Fruit fly (Drosophila melanogaster) whole organism, embryonic: ENCODE measurements around the gene CG46397.

ENCODE experiments used
- Asciz ChIP-seq: fragments of 200-800 bp; sonication (Bioruptor generic); optimal IDR thresholded peaks from 2 replicates; lab custom pipeline; 2017; ENCODE audit warnings: missing biosample characterization, mild to moderate bottlenecking, missing genetic modification characterization, missing genetic modification reagents
- Bdp1 ChIP-seq: fragments of 200-800 bp; sonication (Bioruptor generic); optimal IDR thresholded peaks from 3 replicates; lab custom pipeline; 2016; ENCODE audit warnings: missing biosample characterization, missing genetic modification characterization
- CG10274 ChIP-seq: fragments of 200-800 bp; sonication (Bioruptor generic); optimal IDR thresholded peaks from 3 replicates; lab custom pipeline; 2017; ENCODE audit warnings: missing biosample characterization, mild to moderate bottlenecking, missing genetic modification characterization
- CG10565 ChIP-seq: fragments of 200-800 bp; sonication (Bioruptor generic); optimal IDR thresholded peaks from 3 replicates; lab custom pipeline; 2016; ENCODE audit warnings: missing biosample characterization, mild to moderate bottlenecking, missing genetic modification characterization
- CG11695 ChIP-seq: fragments of 200-800 bp; sonication (Bioruptor generic); IDR thresholded peaks from 3 replicates; pipeline ENCODE4 v1.3.6; 2022; ENCODE audit warnings: missing biosample characterization, missing genetic modification characterization
- CG12299 ChIP-seq: fragments of 200-800 bp; sonication (Bioruptor generic); optimal IDR thresholded peaks from 2 replicates; lab custom pipeline; 2018; ENCODE audit warnings: missing biosample characterization, mild to moderate bottlenecking, missing genetic modification characterization
- CG13296 ChIP-seq: fragments of 200-800 bp; sonication (Bioruptor generic); optimal IDR thresholded peaks from 3 replicates; lab custom pipeline; 2018; ENCODE audit warnings: missing biosample characterization, mild to moderate bottlenecking, missing genetic modification characterization
- CG17186 ChIP-seq: fragments of 200-800 bp; sonication (Bioruptor generic); optimal IDR thresholded peaks from 3 replicates; lab custom pipeline; 2017; ENCODE audit warnings: missing biosample characterization, missing genetic modification reagents, missing genetic modification characterization
- CG31441 ChIP-seq: fragments of 200-800 bp; sonication (Bioruptor generic); IDR thresholded peaks from 2 replicates; pipeline ENCODE4 v1.3.6; 2022; ENCODE audit warnings: missing biosample characterization, missing genetic modification characterization
- CG3726 ChIP-seq: fragments of 200-800 bp; sonication (Bioruptor generic); IDR thresholded peaks from 3 replicates; pipeline ENCODE4, ENCODE4 v1.3.6; 2022; ENCODE audit warnings: missing biosample characterization, missing genetic modification characterization
- CG4730 ChIP-seq: fragments of 200-800 bp; sonication (Bioruptor generic); IDR thresholded peaks from 2 replicates; pipeline ENCODE4 v1.3.6; 2022; ENCODE audit warnings: missing biosample characterization, missing genetic modification characterization
- CG6654 ChIP-seq: fragments of 200-800 bp; sonication (Bioruptor generic); optimal IDR thresholded peaks from 2 replicates; lab custom pipeline; 2017; ENCODE audit warnings: missing biosample characterization, mild to moderate bottlenecking, missing genetic modification characterization
- CG6813 ChIP-seq: fragments of 200-800 bp; sonication (Bioruptor generic); optimal IDR thresholded peaks from 2 replicates; lab custom pipeline; 2017; ENCODE audit warnings: missing biosample characterization, missing genetic modification characterization, mild to moderate bottlenecking, moderate library complexity, missing genetic modification reagents
- CG7839 ChIP-seq: fragments of 200-800 bp; sonication (Bioruptor generic); optimal IDR thresholded peaks from 3 replicates; lab custom pipeline; 2018; ENCODE audit warnings: missing biosample characterization, mild to moderate bottlenecking, missing genetic modification characterization, moderate library complexity
- CG8765 ChIP-seq: fragments of 200-800 bp; sonication (Bioruptor generic); IDR thresholded peaks from 2 replicates; pipeline ENCODE4 v1.3.6; 2022; ENCODE audit warnings: missing biosample characterization, missing genetic modification characterization
- CG8924 ChIP-seq: fragments of 200-800 bp; optimal IDR thresholded peaks from 3 replicates; lab custom pipeline; 2019; ENCODE audit warnings: missing biosample characterization, mild to moderate bottlenecking, missing genetic modification characterization, moderate library complexity
- CG9215 ChIP-seq: fragments of 200-800 bp; sonication (Bioruptor generic); IDR thresholded peaks from 2 replicates; pipeline ENCODE4 v1.3.6; 2022; ENCODE audit warnings: missing biosample characterization, missing genetic modification characterization
- CTCF ChIP-seq: fragments of 200-800 bp; sonication (Bioruptor generic); optimal IDR thresholded peaks from 2 replicates; lab custom pipeline; 2017; ENCODE audit warnings: missing biosample characterization, mild to moderate bottlenecking, missing genetic modification characterization, moderate library complexity
- D ChIP-seq, 2 experiments: fragments of 200-800 bp in 1 of 2; fragments of >200 bp in 1 of 2; sonication (Bioruptor generic) in 1 of 2; optimal IDR thresholded peaks; 2 replicates in 1 of 2; 3 replicates in 1 of 2; lab custom pipeline; 2017; ENCODE audit warnings: mild to moderate bottlenecking in 1 of 2, missing biosample characterization in 1 of 2, missing genetic modification characterization in 1 of 2, missing genetic modification reagents in 1 of 2
- HLH4C ChIP-seq: fragments of 200-800 bp; sonication (Bioruptor generic); IDR thresholded peaks from 3 replicates; pipeline ENCODE4 v1.3.6; 2022; ENCODE audit warnings: missing biosample characterization, missing genetic modification characterization; ENCODE audit not compliant: partially characterized antibody
- Hand ChIP-seq: fragments of 200-800 bp; sonication (Bioruptor generic); optimal IDR thresholded peaks from 2 replicates; lab custom pipeline; 2017; ENCODE audit warnings: mild to moderate bottlenecking, missing biosample characterization, missing genetic modification reagents, missing genetic modification characterization
- Hr78 ChIP-seq, 2 experiments: fragments of 200-800 bp in 1 of 2; fragments of >200 bp in 1 of 2; sonication (Bioruptor generic) in 1 of 2; optimal IDR thresholded peaks; 2 replicates each; lab custom pipeline; 2017 to 2019; ENCODE audit warnings: missing biosample characterization in 2 of 2, missing genetic modification characterization in 2 of 2, mild to moderate bottlenecking in 1 of 2, moderate library complexity in 1 of 2
- NC2β ChIP-seq: fragments of 200-800 bp; sonication (Bioruptor generic); optimal IDR thresholded peaks from 2 replicates; lab custom pipeline; 2016; ENCODE audit warnings: missing biosample characterization, missing genetic modification characterization
- Neu2 ChIP-seq: fragments of 200-800 bp; sonication (Bioruptor generic); optimal IDR thresholded peaks from 3 replicates; lab custom pipeline; 2016; ENCODE audit warnings: missing biosample characterization, missing genetic modification characterization, borderline replicate concordance
- Sin3A ChIP-seq: fragments of >200 bp; optimal IDR thresholded peaks from 2 replicates; lab custom pipeline; 2018
- TFAM ChIP-seq: fragments of 200-800 bp; sonication (Bioruptor generic); optimal IDR thresholded peaks from 2 replicates; lab custom pipeline; 2017; ENCODE audit warnings: missing biosample characterization, missing genetic modification characterization, inconsistent platforms
- Tbp ChIP-seq: fragments of >200 bp; optimal IDR thresholded peaks from 2 replicates; lab custom pipeline; 2018; ENCODE audit warnings: missing biosample characterization, missing genetic modification characterization
- Xrp1 ChIP-seq: fragments of 200-800 bp; sonication (Bioruptor generic); IDR thresholded peaks from 2 replicates; pipeline ENCODE4 v1.3.6; 2022; ENCODE audit warnings: missing biosample characterization, missing genetic modification characterization
- ap ChIP-seq: fragments of 200-800 bp; sonication (Bioruptor generic); IDR thresholded peaks from 2 replicates; pipeline ENCODE4 v1.3.6; 2022; ENCODE audit warnings: missing biosample characterization, missing genetic modification characterization
- bsh ChIP-seq, 2 experiments: fragments of 200-800 bp; sonication (Bioruptor generic); optimal IDR thresholded peaks; 2 replicates each; lab custom pipeline; 2017 to 2018; ENCODE audit warnings: mild to moderate bottlenecking in 2 of 2, missing biosample characterization in 2 of 2, missing genetic modification characterization in 2 of 2, moderate library complexity in 1 of 2
- dmrt11E ChIP-seq: fragments of 200-800 bp; sonication (Bioruptor generic); optimal IDR thresholded peaks from 3 replicates; lab custom pipeline; 2018; ENCODE audit warnings: missing biosample characterization, mild to moderate bottlenecking, missing genetic modification characterization, moderate library complexity
- emc ChIP-seq: fragments of 200-800 bp; sonication (Bioruptor generic); optimal IDR thresholded peaks from 2 replicates; lab custom pipeline; 2016; ENCODE audit warnings: missing biosample characterization, missing genetic modification characterization
- fd3F ChIP-seq: fragments of 200-800 bp; sonication (Bioruptor generic); optimal IDR thresholded peaks from 2 replicates; lab custom pipeline; 2018; ENCODE audit warnings: missing biosample characterization, mild to moderate bottlenecking, missing genetic modification characterization, moderate library complexity
- gfzf ChIP-seq: fragments of 200-800 bp; sonication (Bioruptor generic); optimal IDR thresholded peaks from 2 replicates; lab custom pipeline; 2016; ENCODE audit warnings: missing biosample characterization, mild to moderate bottlenecking, missing genetic modification characterization, moderate library complexity
- hkb ChIP-seq, 2 experiments: fragments of 200-800 bp in 1 of 2; fragments of >200 bp in 1 of 2; sonication (Bioruptor generic) in 1 of 2; IDR thresholded peaks in 1 of 2; optimal IDR thresholded peaks in 1 of 2; 2 replicates each; pipeline versions ENCODE4 v1.3.6 to Lab custom; 2017 to 2022; ENCODE audit warnings: missing biosample characterization in 1 of 2, missing genetic modification characterization in 1 of 2
- jigr1 ChIP-seq: fragments of 200-800 bp; sonication (Bioruptor generic); IDR thresholded peaks from 3 replicates; pipeline ENCODE4 v1.3.6; 2022; ENCODE audit warnings: missing biosample characterization, missing genetic modification characterization
- ken ChIP-seq: fragments of 200-800 bp; sonication (Bioruptor generic); IDR thresholded peaks from 3 replicates; pipeline ENCODE4 v1.3.6; 2022; ENCODE audit warnings: missing biosample characterization, missing genetic modification characterization
- nau ChIP-seq: fragments of 200-800 bp; sonication (Bioruptor generic); optimal IDR thresholded peaks from 3 replicates; lab custom pipeline; 2017; ENCODE audit warnings: missing biosample characterization, mild to moderate bottlenecking, missing genetic modification characterization, missing genetic modification reagents
- pros ChIP-seq: fragments of 200-800 bp; sonication (Bioruptor generic); optimal IDR thresholded peaks from 3 replicates; lab custom pipeline; 2019; ENCODE audit warnings: missing biosample characterization, mild to moderate bottlenecking, missing genetic modification characterization, moderate library complexity
- psq ChIP-seq: fragments of 200-800 bp; sonication (Bioruptor generic); optimal IDR thresholded peaks from 2 replicates; lab custom pipeline; 2017; ENCODE audit warnings: missing biosample characterization, missing genetic modification characterization
- ro ChIP-seq: fragments of 200-800 bp; sonication (Bioruptor generic); IDR thresholded peaks from 2 replicates; pipeline ENCODE4 v1.3.6; 2022; ENCODE audit warnings: missing biosample characterization, missing genetic modification characterization
- scrt ChIP-seq: fragments of 200-800 bp; sonication (Bioruptor generic); optimal IDR thresholded peaks from 2 replicates; lab custom pipeline; 2018; ENCODE audit warnings: missing biosample characterization, mild to moderate bottlenecking, missing genetic modification characterization, moderate library complexity
- sens-2 ChIP-seq: fragments of 200-800 bp; sonication (Bioruptor generic); IDR thresholded peaks from 2 replicates; pipeline ENCODE4 v1.3.6; 2022; ENCODE audit warnings: missing biosample characterization, missing genetic modification characterization
- seq ChIP-seq: fragments of 200-800 bp; sonication (Bioruptor generic); IDR thresholded peaks from 2 replicates; pipeline ENCODE4 v1.3.6; 2022; ENCODE audit warnings: missing biosample characterization, missing genetic modification characterization
- sna ChIP-seq: fragments of 200-800 bp; sonication (Bioruptor generic); IDR thresholded peaks from 2 replicates; pipeline ENCODE4 v1.3.6; 2022; ENCODE audit warnings: missing biosample characterization, missing genetic modification characterization; ENCODE audit not compliant: partially characterized antibody
- trh ChIP-seq: fragments of 200-800 bp; sonication (Bioruptor generic); optimal IDR thresholded peaks from 2 replicates; lab custom pipeline; 2016; ENCODE audit warnings: missing biosample characterization, missing genetic modification characterization
- unpg ChIP-seq: fragments of 200-800 bp; sonication (Bioruptor generic); optimal IDR thresholded peaks from 3 replicates; lab custom pipeline; 2018; ENCODE audit warnings: missing biosample characterization, mild to moderate bottlenecking, missing genetic modification characterization, moderate library complexity
- vfl ChIP-seq: fragments of 200-800 bp; sonication (Bioruptor generic); optimal IDR thresholded peaks from 2 replicates; lab custom pipeline; 2016; ENCODE audit warnings: missing biosample characterization, missing genetic modification characterization
- vnd ChIP-seq: fragments of 200-800 bp; sonication (Bioruptor generic); IDR thresholded peaks from 3 replicates; pipeline ENCODE4 v1.3.6; 2022; ENCODE audit warnings: missing biosample characterization, missing genetic modification characterization; ENCODE audit not compliant: partially characterized antibody

The CG46397 gene

DNA sequence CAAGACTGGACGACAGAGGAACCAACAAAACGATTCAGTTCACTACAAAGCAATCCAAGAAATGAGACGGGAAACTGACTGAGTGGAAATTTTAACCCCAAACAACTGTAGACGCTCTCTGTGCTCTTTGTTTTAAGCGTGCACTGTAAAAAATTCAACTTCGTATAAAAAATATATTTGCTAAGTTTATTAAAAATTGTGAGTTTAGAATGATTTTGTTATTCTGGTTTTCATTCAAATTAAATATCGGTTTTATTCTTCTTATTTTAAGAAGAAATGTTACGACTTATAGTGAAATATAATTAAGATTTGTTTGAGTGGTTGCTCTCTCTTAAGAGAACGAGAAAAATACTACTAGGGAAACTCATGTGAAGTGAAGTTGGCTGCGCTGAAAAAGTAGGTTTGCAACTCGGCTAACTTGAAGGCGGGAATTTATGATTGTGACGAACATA, 11.0 kb downstream of the CG46397 start (continued):
- TF ChIP-seq Hr78 (GFP tag; optimal IDR thresholded peaks at IDR 0.05; lab: Kevin White, UChicago) = peak in 1 of 2 experiments; percentile 95
- peak; percentile 90 for TF ChIP-seq NC2β
- peak; percentile 90 for TF ChIP-seq pros
- peak; percentile 89 for TF ChIP-seq Asciz (GFP tag; lab: Kevin White, UChicago)
- peak; percentile 97 for TF ChIP-seq ap (GFP tag; lab: Robert Waterston, UW)
- peak; percentile 99 for TF ChIP-seq dmrt11E (tag; lab: Kevin White, UChicago)
- TF ChIP-seq HLH4C (GFP tag; lab: Robert Waterston, UW) = no peak
- peak; percentile 97 for TF ChIP-seq CG8924 (tag; lab: Kevin White, UChicago)
- TF ChIP-seq D (optimal IDR thresholded peaks at IDR 0.05; lab: Kevin White, UChicago) = no peak
- TF ChIP-seq D (GFP tag; optimal IDR thresholded peaks at IDR 0.05; lab: Kevin White, UChicago) = peak; percentile 90
- peak; percentile 93 for TF ChIP-seq CG12299 (tag; lab: Kevin White, UChicago)
- TF ChIP-seq Hand (GFP tag; lab: Kevin White, UChicago) = peak; percentile 62
- peak; percentile 97 for TF ChIP-seq CG4730
- TF ChIP-seq unpg = peak; percentile 95
- TF ChIP-seq nau (GFP tag; lab: Kevin White, UChicago) = peak; percentile 86
- TF ChIP-seq gfzf (GFP tag; lab: Kevin White, UChicago) = peak; percentile 33
- TF ChIP-seq jigr1 (GFP tag; lab: Robert Waterston, UW) = peak; percentile 94
- TF ChIP-seq ro = peak; percentile 96
- TF ChIP-seq sens-2 (GFP tag; lab: Robert Waterston, UW) = peak; percentile 87
- peak; percentile 96 for TF ChIP-seq CG3726 (GFP tag; lab: Robert Waterston, UW)
- peak; percentile 79 for TF ChIP-seq TFAM (GFP tag; lab: Kevin White, UChicago)
- peak; percentile 80 for TF ChIP-seq CG31441 (GFP tag; lab: Robert Waterston, UW)
- peak; percentile 84 for TF ChIP-seq CG13296 (GFP tag; lab: Kevin White, UChicago)
- TF ChIP-seq vfl = peak; percentile 75
- TF ChIP-seq CG10565 = peak; percentile 34
- peak; percentile 87 for TF ChIP-seq CG6813 (GFP tag; lab: Kevin White, UChicago)
- TF ChIP-seq ken (GFP tag; lab: Robert Waterston, UW) = peak; percentile 97
- peak; percentile 98 for TF ChIP-seq CG11695 (GFP tag; lab: Robert Waterston, UW)
- peak; percentile 90 for TF ChIP-seq psq
- peak; percentile 74 for TF ChIP-seq emc (GFP tag; lab: Kevin White, UChicago)
- no peak for TF ChIP-seq vnd
- TF ChIP-seq CG17186 = peak; percentile 23
- peak; percentile 83 for TF ChIP-seq scrt (GFP tag; lab: Kevin White, UChicago)
- TF ChIP-seq fd3F (GFP tag; lab: Kevin White, UChicago) = peak; percentile 83
- no peak for TF ChIP-seq Sin3A (lab: Kevin White, UChicago)
- TF ChIP-seq CG8765 = peak; percentile 94
- peak; percentile 59 for TF ChIP-seq CG6654 (GFP tag; lab: Kevin White, UChicago)
- TF ChIP-seq Neu2 = peak; percentile 35
- TF ChIP-seq trh (GFP tag; lab: Kevin White, UChicago) = peak; percentile 95
- peak; percentile 56 for TF ChIP-seq CTCF (GFP tag; lab: Kevin White, UChicago)
- peak; percentile 79 for TF ChIP-seq Bdp1
- TF ChIP-seq seq = peak; percentile 99
- peak; percentile 18; the same call in 1 of the 2 replicates for TF ChIP-seq sna (GFP tag; lab: Robert Waterston, UW)
- peak; percentile 44 for TF ChIP-seq CG10274 (GFP tag; lab: Kevin White, UChicago)
- TF ChIP-seq Xrp1 = peak; percentile 99
- TF ChIP-seq CG7839 = peak; percentile 94
- TF ChIP-seq CG9215 (GFP tag; lab: Robert Waterston, UW) = peak; percentile 92
- no peak for TF ChIP-seq hkb (optimal IDR thresholded peaks at IDR 0.05; lab: Kevin White, UChicago)
- peak; percentile 100 for TF ChIP-seq hkb (GFP tag; IDR thresholded peaks at IDR 0.05; lab: Robert Waterston, UW)
- TF ChIP-seq bsh (GFP tag; optimal IDR thresholded peaks at IDR 0.05; lab: Kevin White, UChicago) = peak; percentile 69 to 98
- TF ChIP-seq Tbp (GFP tag; lab: Kevin White, UChicago) = no peak
